Worm (Caenorhabditis elegans): ENCODE results near the gene F45H10.5.

The F45H10.5 gene

ce11 chrII:13481781-13482455 is 19.8 kb upstream of the F45H10.5 start, which contains the start of gene E01G4.6:
Gene E01G4.6 (plus strand): TSS chrII:13482405.
- no peak for TF ChIP-seq efl-1 (optimal IDR thresholded peaks at IDR 0.05)
- peak in 1 of 2 experiments; percentile 70 for TF ChIP-seq efl-1 (GFP tag; optimal IDR thresholded peaks at IDR 0.05 in 1 of 2)
- TF ChIP-seq sox-4 (tag; optimal IDR thresholded peaks at IDR 0.05) = no peak

DNA sequence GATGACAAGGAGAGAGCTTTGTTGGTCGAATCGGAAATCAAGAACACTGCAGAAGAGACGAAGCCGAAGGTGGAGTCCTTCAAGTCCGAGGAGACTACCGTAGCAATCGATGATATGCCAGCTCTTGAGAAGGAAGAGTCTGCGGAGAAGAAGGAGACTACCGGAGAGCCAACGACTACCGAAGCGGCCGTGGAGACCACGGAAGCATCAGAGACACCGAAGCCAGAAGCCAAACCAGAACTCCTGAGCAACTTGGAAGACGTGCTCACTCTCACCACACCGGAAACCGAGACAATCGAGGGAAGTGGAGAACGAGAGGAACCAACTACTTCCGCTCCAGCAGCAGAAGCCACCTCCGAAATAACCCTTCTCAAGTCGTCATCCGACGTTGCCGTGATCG is 17.6 kb upstream of the F45H10.5 start:
- TF ChIP-seq lin-14 (GFP tag; optimal IDR thresholded peaks at IDR 0.05) = no peak
- no peak for TF ChIP-seq nhr-20 (tag; optimal IDR thresholded peaks at IDR 0.05)
- no peak for TF ChIP-seq efl-1 (optimal IDR thresholded peaks at IDR 0.05)
- peak in 1 of 2 experiments; percentile 21 for TF ChIP-seq efl-1 (GFP tag; optimal IDR thresholded peaks at IDR 0.05 in 1 of 2)
- no peak for TF ChIP-seq fkh-4 (tag; optimal IDR thresholded peaks at IDR 0.05; ENCODE audit: borderline replicate concordance)
- no peak for TF ChIP-seq snpc-4 (tag; optimal IDR thresholded peaks at IDR 0.05)

DNA sequence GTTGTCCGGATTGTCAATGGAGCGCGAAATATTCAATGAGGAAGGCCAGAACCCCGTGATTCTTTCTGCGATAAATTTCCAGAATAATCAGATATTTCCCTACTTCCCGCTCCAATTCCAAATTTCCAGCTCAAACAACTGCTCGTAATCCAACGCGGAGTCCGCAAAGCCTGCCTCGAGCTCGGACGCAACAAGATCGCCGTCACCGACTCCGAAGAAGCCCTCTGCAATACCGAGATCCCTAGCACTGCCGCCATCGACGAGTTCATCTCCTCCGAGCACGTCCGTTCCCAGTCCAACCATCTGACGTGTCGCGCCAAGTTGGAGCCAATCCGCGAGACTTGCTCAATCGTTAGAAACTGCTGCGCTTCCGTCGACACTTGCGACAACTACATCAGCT is 16.6 kb upstream of the F45H10.5 start:
- TF ChIP-seq nhr-71 (tag; optimal IDR thresholded peaks at IDR 0.05) (no peak), grh-1 (GFP tag; IDR thresholded peaks at IDR 0.05) (no peak), skn-1 (tag; optimal IDR thresholded peaks at IDR 0.05) (no peak), fos-1 (tag; optimal IDR thresholded peaks at IDR 0.05) (no peak), vab-15 (tag; optimal IDR thresholded peaks at IDR 0.05) (no peak), hlh-4 (tag; optimal IDR thresholded peaks at IDR 0.05) (no peak), nhr-85 (tag) (no peak), isw-1 (GFP tag; IDR thresholded peaks at IDR 0.05) (no peak)

DNA sequence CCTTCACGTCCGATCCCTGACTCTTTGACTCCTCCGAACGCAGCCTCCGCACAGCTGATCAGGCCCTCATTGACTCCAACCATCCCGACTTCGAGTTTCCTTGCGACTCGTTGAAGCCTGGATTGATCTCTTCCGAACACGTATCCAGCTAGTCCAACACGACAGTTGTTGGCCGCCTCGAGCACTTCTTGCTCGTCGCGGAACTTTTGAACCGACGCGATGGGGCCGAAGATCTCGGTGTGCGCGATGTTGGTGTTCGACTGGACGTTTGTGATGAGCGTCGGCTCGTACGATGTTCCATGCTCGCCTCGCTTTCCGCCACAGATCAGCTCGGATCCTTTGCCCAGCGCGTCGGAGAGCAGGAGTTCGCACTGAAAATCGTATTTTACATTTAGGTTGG is 14.1 kb upstream of the F45H10.5 start:
- TF ChIP-seq elt-2 (tag; optimal IDR thresholded peaks at IDR 0.05) = no peak
- no peak for TF ChIP-seq unc-62 (GFP tag; optimal IDR thresholded peaks at IDR 0.05)
- TF ChIP-seq C34B4.2 (tag; optimal IDR thresholded peaks at IDR 0.05) = no peak
- 0 out of 2 replicates have a peak, but pooled peaks have one; percentile 11 for TF ChIP-seq grh-1 (GFP tag; IDR thresholded peaks at IDR 0.05)
- no peak for TF ChIP-seq fkh-8 (tag; optimal IDR thresholded peaks at IDR 0.05)

DNA sequence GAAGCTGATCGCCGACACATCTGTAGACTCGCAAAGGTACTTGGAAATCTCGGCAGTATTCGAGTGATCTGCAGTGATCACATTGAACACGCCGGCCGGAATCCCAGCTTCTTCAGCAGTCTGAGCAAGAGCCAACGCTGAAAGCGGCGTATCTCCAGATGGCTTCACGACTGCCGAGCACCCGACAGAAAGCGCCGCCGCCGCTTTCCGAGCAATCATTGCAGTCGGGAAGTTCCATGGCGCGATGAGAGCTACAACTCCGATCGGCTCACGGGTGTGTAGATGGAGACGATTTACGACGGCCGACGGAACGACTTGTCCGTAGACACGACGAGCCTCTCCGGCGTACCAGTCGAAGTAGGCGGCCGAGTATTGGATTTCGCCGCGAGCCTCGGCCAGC is 11.8 kb upstream of the F45H10.5 start:
- TF ChIP-seq isw-1 (GFP tag; IDR thresholded peaks at IDR 0.05) (no peak), nhr-85 (tag) (no peak), ztf-4 (tag; optimal IDR thresholded peaks at IDR 0.05) (no peak), lin-15B (tag; optimal IDR thresholded peaks at IDR 0.05) (no peak), nhr-28 (tag; optimal IDR thresholded peaks at IDR 0.05) (no peak), unc-62 (GFP tag; optimal IDR thresholded peaks at IDR 0.05) (no peak), C16A3.4 (tag; optimal IDR thresholded peaks at IDR 0.05) (no peak), ces-1 (GFP tag; optimal IDR thresholded peaks at IDR 0.05) (no peak), zag-1 (tag; optimal IDR thresholded peaks at IDR 0.05) (no peak), elt-3 (tag; optimal IDR thresholded peaks at IDR 0.05) (no peak), fkh-10 (GFP tag; optimal IDR thresholded peaks at IDR 0.05) (no peak), Y116A8C.19 (tag; optimal IDR thresholded peaks at IDR 0.05; ENCODE audit: borderline replicate concordance) (no peak), nhr-84 (tag; optimal IDR thresholded peaks at IDR 0.05) (no peak), rnt-1 (tag; optimal IDR thresholded peaks at IDR 0.05) (no peak), lin-13 (GFP tag; optimal IDR thresholded peaks at IDR 0.05) (no peak), tbx-2 (tag; optimal IDR thresholded peaks at IDR 0.05) (no peak)

DNA sequence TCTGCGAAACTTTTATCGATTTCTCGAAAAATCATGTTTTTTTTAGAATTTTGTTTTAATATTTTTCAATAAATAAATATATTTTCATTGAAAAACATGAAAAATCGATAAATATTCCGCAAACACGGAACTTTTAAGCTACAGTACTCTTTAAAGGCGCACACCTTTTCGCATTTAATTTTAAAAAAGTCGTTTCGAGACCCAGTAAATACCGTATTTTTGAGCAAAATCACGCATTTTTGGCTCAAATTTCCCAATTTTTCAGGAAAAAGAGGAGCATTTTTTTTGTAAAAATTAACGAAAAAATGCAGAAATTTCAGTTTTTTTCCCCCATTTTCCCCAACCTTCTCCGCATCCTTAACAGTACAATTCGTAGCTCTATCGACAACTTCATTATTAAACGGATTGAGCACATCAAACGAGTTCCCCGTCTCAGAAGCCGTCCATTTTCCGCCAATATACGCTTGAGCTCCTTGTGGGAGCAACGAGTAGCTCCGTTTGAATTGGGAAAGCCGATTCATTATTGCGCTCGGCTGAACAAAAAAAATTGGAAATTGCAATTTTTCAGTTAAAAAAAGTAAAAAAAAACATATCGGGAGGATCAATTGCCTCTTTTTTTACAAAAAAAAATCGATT is 10.3 kb upstream of the F45H10.5 start, which contains the start of gene alh-7:
alh-7 (minus strand) TSS at position 533 of the 636 bp plus-strand sequence.
- TF ChIP-seq efl-3 (GFP tag; optimal IDR thresholded peaks at IDR 0.05) (no peak), dpl-1 (GFP tag; optimal IDR thresholded peaks at IDR 0.05) (no peak), lin-35 (GFP tag; optimal IDR thresholded peaks at IDR 0.05) (no peak), sup-37 (GFP tag; optimal IDR thresholded peaks at IDR 0.05) (no peak), elt-2 (tag; optimal IDR thresholded peaks at IDR 0.05) (no peak), mdl-1 (tag; optimal IDR thresholded peaks at IDR 0.05) (no peak), nhr-12 (tag; optimal IDR thresholded peaks at IDR 0.05) (no peak), lin-15B (tag; optimal IDR thresholded peaks at IDR 0.05) (no peak), tbx-2 (tag; optimal IDR thresholded peaks at IDR 0.05) (no peak), nhr-47 (tag; optimal IDR thresholded peaks at IDR 0.05) (no peak), sptf-1 (tag; optimal IDR thresholded peaks at IDR 0.05) (no peak), egl-13 (tag; optimal IDR thresholded peaks at IDR 0.05) (no peak), C04F5.9 (tag; optimal IDR thresholded peaks at IDR 0.05) (no peak), nhr-28 (tag; optimal IDR thresholded peaks at IDR 0.05) (no peak), hlh-4 (tag; optimal IDR thresholded peaks at IDR 0.05) (no peak), nhr-85 (tag) (no peak), aly-2 (tag; optimal IDR thresholded peaks at IDR 0.05) (no peak)
